Fruit fly (Drosophila melanogaster): ENCODE measurements around the gene Dbx.

DNA sequence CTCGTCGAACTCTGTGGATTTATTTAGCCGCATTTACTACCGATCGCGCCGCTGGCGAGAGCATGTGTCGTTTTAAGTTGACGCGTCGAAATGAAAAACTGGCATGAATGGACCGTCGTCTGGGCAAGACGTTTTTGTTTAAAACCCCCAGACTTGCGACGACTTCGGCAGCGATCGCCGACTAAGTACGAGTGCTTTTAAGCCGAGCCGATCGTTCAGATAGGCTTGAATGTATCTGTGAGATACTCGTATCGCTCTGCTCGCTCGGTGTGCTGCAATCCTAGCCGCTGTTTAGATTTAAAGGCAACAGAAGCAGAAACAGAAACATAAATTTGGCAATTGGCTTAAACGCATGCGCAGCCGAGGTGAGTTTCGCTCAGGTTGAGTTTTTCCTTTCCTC is 11.0 kb upstream of the Dbx start, which contains the start of gene dsb:
- TF ChIP-seq pad (GFP tag; optimal IDR thresholded peaks at IDR 0.05) (no peak), CG1620 (GFP tag; optimal IDR thresholded peaks at IDR 0.05) (no peak), bab1 (GFP tag; optimal IDR thresholded peaks at IDR 0.05) (no peak)
